Worm (Caenorhabditis elegans) whole organism, L4 larva: Measurements from ENCODE around the gene gldi-10.

Source experiments
- F10B5.3 ChIP-seq: sonication (generic microtip); optimal IDR thresholded peaks from 2 replicates; lab custom pipeline; 2016; ENCODE audit warnings: mild to moderate bottlenecking, missing genetic modification characterization, missing compliant biosample characterization
- aha-1 ChIP-seq: fragments of 150-350 bp; peaks from one replicate; lab custom pipeline; 2014; ENCODE audit warnings: missing biosample characterization, missing genetic modification characterization
- ceh-28 ChIP-seq: fragments of 150-350 bp; optimal IDR thresholded peaks from 2 replicates; lab custom pipeline; 2014; ENCODE audit warnings: missing biosample characterization, missing genetic modification reagents, missing genetic modification characterization
- lim-7 ChIP-seq: fragments of 200-800 bp; sonication (Bioruptor generic); IDR thresholded peaks from 2 replicates; pipeline ENCODE4 v1.3.6; 2022; ENCODE audit warnings: missing genetic modification characterization, missing compliant biosample characterization
- nhr-237 ChIP-seq: sonication (generic microtip); optimal IDR thresholded peaks from 2 replicates; lab custom pipeline; 2017; ENCODE audit warnings: missing biosample characterization, missing genetic modification characterization
- nhr-41 ChIP-seq: fragments of 200-800 bp; sonication (Bioruptor generic); IDR thresholded peaks from 2 replicates; pipeline ENCODE4 v1.3.6; 2022; ENCODE audit warnings: missing genetic modification reagents, missing genetic modification characterization, missing compliant biosample characterization
- snpc-1.2 ChIP-seq: fragments of 200-800 bp; sonication (Bioruptor generic); IDR thresholded peaks from 2 replicates; pipeline ENCODE4 v1.3.6; 2022; ENCODE audit warnings: missing genetic modification reagents, missing genetic modification characterization, missing compliant biosample characterization
- ztf-11 ChIP-seq: fragments of 150-350 bp; optimal IDR thresholded peaks from 2 replicates; lab custom pipeline; 2014; ENCODE audit warnings: missing biosample characterization, missing genetic modification characterization

- TF ChIP-seq aha-1 (tag; lab: Kevin White, UChicago) (no peak), nhr-237 (tag; lab: Kevin White, UChicago) (no peak), F10B5.3 (tag; lab: Kevin White, UChicago) (no peak), ceh-28 (no peak), lim-7 (GFP tag; lab: Robert Waterston, UW) (no peak), snpc-1.2 (GFP tag; lab: Robert Waterston, UW) (no peak), ztf-11 (tag; lab: Kevin White, UChicago) (no peak), nhr-41 (GFP tag; lab: Robert Waterston, UW) (no peak)
These were observed 4.7 kb upstream of the gldi-10 start, which contains the start of gene mrpl-42 for ce11 chrIV:9094356-9094755.
